Fruit fly (Drosophila melanogaster) whole organism, pupa: Measurements from ENCODE around the gene Nrd1.
A peak's percentile ranks its signal among the peaks of the same experiment; 100 is the strongest.

Experiments used
- CG10348 ChIP-seq: fragments of 200-800 bp; sonication (Bioruptor generic); IDR thresholded peaks from 2 replicates; pipeline ENCODE4 v1.3.6; 2022; ENCODE audit warnings: missing biosample characterization, missing genetic modification characterization
- CG12605 ChIP-seq: fragments of 200-800 bp; sonication (Bioruptor generic); IDR thresholded peaks from 2 replicates; pipeline ENCODE4 v1.3.6; 2022; ENCODE audit warnings: missing biosample characterization, missing genetic modification characterization
- CG13204 ChIP-seq: fragments of 200-800 bp; sonication (Bioruptor generic); optimal IDR thresholded peaks from 2 replicates; lab custom pipeline; 2018; ENCODE audit warnings: missing biosample characterization, mild to moderate bottlenecking, missing genetic modification characterization, moderate library complexity
- CG14655 ChIP-seq: fragments of 200-800 bp; sonication (Bioruptor generic); optimal IDR thresholded peaks from 3 replicates; lab custom pipeline; 2017; ENCODE audit warnings: mild to moderate bottlenecking, missing biosample characterization, missing genetic modification reagents, missing genetic modification characterization
- CG17806 ChIP-seq: fragments of 200-800 bp; sonication (Bioruptor generic); optimal IDR thresholded peaks from 2 replicates; lab custom pipeline; 2018; ENCODE audit warnings: missing biosample characterization, mild to moderate bottlenecking, missing genetic modification characterization, moderate library complexity
- CG32121 ChIP-seq: fragments of 200-800 bp; sonication (Bioruptor generic); IDR thresholded peaks from 2 replicates; pipeline ENCODE4 v1.3.6; 2022; ENCODE audit warnings: missing biosample characterization, missing genetic modification characterization
- CG34367 ChIP-seq: fragments of 200-800 bp; sonication (Bioruptor generic); optimal IDR thresholded peaks from 2 replicates; lab custom pipeline; 2018; ENCODE audit warnings: missing biosample characterization, mild to moderate bottlenecking, missing genetic modification characterization
- CG4496 ChIP-seq: fragments of 200-800 bp; sonication (Bioruptor generic); IDR thresholded peaks from 3 replicates; pipeline ENCODE4 v1.3.6; 2022; ENCODE audit warnings: missing biosample characterization, missing genetic modification characterization
- CG8159 ChIP-seq: fragments of 200-800 bp; sonication (Bioruptor generic); optimal IDR thresholded peaks from 3 replicates; lab custom pipeline; 2018; ENCODE audit warnings: missing biosample characterization, mild to moderate bottlenecking, missing genetic modification characterization, moderate library complexity
- D1 ChIP-seq: fragments of 200-800 bp; sonication (Bioruptor generic); optimal IDR thresholded peaks from 2 replicates; lab custom pipeline; 2018; ENCODE audit warnings: missing biosample characterization, mild to moderate bottlenecking, missing genetic modification characterization, moderate library complexity
- EcR ChIP-seq: fragments of 200-800 bp; sonication (Bioruptor generic); optimal IDR thresholded peaks from 3 replicates; lab custom pipeline; 2019; ENCODE audit warnings: missing biosample characterization, missing genetic modification characterization, mild to moderate bottlenecking, moderate library complexity, missing genetic modification reagents
- Ets98B ChIP-seq: fragments of 200-800 bp; sonication (Bioruptor generic); IDR thresholded peaks from 2 replicates; pipeline ENCODE4 v1.3.6; 2022; ENCODE audit warnings: missing biosample characterization, missing genetic modification characterization
- Pif1A ChIP-seq: fragments of 200-800 bp; sonication (Bioruptor generic); optimal IDR thresholded peaks from 3 replicates; lab custom pipeline; 2016; ENCODE audit warnings: missing biosample characterization, missing genetic modification characterization
- Snoo ChIP-seq: fragments of 200-800 bp; sonication (Bioruptor generic); optimal IDR thresholded peaks from 3 replicates; lab custom pipeline; 2017; ENCODE audit warnings: missing biosample characterization, mild to moderate bottlenecking, missing genetic modification characterization, inconsistent platforms
- fd96Ca ChIP-seq: fragments of 200-800 bp; sonication (Bioruptor generic); IDR thresholded peaks from 3 replicates; pipeline ENCODE4 v1.3.6; 2022; ENCODE audit warnings: missing biosample characterization, missing genetic modification characterization
- gl ChIP-seq: fragments of 200-800 bp; sonication (Bioruptor generic); optimal IDR thresholded peaks from 2 replicates; lab custom pipeline; 2018; ENCODE audit warnings: missing biosample characterization, mild to moderate bottlenecking, missing genetic modification characterization
- rn ChIP-seq: fragments of 200-800 bp; sonication (Bioruptor generic); IDR thresholded peaks from 2 replicates; pipeline ENCODE4 v1.3.6; 2022; ENCODE audit warnings: missing biosample characterization, missing genetic modification characterization

Gene Nrd1

DNA sequence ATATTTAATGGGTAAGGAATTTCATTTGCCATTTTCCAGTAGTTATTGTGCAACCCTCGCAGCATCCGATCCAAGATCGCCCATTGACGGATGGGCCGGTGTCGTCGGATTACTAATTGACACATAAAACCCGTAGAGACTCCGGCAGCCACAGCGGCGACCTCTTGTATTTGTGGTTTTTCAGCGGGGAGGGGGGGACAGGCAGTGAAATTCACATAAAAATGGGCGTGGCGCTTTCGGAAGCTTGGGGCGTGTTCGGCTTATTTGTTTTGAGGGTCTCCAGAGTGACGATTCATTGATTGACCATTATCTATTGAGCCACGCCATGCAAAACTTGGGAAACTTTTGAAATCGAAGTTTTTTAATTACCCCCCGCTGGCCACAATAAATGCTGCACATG lies 19.4 kb downstream of the Nrd1 start:
- TF ChIP-seq Pif1A (GFP tag; lab: Kevin White, UChicago) (no peak), Snoo (no peak), CG4496 (GFP tag; lab: Robert Waterston, UW) (no peak), Ets98B (GFP tag; lab: Robert Waterston, UW) (no peak), CG17806 (tag; lab: Kevin White, UChicago) (no peak), CG14655 (GFP tag; lab: Kevin White, UChicago) (no peak), gl (tag; lab: Kevin White, UChicago) (no peak), EcR (GFP tag; lab: Kevin White, UChicago) (no peak), rn (GFP tag; lab: Robert Waterston, UW) (no peak), fd96Ca (GFP tag; lab: Robert Waterston, UW) (no peak)

DNA sequence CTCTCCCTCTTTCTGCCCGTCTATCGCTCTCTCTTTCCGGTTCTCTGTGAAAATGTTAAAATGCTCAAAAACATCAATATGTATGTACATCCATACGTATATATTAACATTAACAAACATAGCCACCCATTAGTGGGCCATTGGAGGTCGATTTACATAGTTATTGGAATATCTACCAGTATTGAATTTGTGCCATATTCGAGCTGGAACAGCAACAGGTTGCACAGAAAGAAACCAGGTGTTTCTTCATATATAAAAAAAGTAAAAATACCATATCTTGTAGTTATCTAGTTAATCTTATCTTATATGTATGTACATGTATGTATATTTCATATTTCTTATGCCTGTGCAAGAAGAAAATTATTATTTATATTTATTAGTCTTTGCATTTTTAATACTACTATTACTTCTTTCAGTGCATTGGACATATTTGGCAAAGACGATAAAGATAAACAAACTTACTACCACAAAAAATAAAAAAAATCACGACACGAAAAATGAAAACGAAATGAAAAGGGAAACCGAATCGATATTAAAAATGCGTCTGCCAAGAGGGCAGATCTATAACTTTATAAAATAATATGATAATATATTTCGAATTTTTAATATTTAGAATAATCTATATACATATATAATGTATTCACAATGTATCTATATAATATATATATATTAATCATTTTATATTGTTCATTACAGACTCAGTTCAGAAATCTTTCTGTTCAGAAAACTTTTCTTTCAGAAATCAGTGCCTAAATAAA lies 20.0 kb downstream of the Nrd1 start:
- TF ChIP-seq CG17806 (tag; lab: Kevin White, UChicago) = no peak
- TF ChIP-seq EcR (GFP tag; lab: Kevin White, UChicago) = no peak
- TF ChIP-seq CG14655 (GFP tag; lab: Kevin White, UChicago) = no peak

DNA sequence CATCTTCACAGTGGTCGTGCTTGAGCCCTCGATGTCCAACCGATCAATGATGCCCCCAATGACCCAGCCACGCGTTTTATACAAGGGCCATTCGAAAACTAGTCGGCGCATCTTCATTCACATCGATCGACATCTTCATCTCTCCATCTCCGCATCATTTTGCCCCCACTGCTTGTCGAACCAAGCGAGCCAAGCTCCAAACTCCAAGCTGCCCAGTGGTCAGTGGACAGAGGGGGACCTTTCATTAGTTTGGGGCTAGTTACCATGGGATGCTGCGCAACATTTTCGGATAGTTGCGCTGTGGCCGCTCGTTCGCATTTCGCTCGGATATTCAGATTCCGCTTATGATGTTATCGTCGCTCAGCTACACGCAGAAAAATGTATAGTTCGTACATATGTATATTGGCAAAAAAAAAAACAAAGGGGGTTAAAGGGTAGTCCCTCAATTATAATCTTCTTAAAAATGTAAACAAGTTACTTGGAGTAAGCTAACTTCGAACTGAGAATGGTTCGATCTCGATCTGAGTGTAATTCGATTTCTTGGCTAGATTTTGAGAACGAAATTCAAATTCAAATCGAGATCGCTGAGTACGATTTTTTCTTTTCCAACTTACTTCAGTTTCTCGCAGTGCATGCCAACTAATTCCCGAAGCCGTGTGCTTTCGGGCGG lies 22.5 kb downstream of the Nrd1 start, which contains the start of gene CG15740:
CG15740 (minus strand) TSS at position 51 of the 670 bp plus-strand sequence.
- TF ChIP-seq CG10348 (GFP tag; lab: Robert Waterston, UW) (no peak), CG32121 (GFP tag; lab: Robert Waterston, UW) (peak; percentile 31; the same call in 1 of the 2 replicates), CG4496 (GFP tag; lab: Robert Waterston, UW) (0 out of 3 replicates have a peak, but pooled peaks have one; percentile 24), CG34367 (tag; lab: Kevin White, UChicago) (no peak)

DNA sequence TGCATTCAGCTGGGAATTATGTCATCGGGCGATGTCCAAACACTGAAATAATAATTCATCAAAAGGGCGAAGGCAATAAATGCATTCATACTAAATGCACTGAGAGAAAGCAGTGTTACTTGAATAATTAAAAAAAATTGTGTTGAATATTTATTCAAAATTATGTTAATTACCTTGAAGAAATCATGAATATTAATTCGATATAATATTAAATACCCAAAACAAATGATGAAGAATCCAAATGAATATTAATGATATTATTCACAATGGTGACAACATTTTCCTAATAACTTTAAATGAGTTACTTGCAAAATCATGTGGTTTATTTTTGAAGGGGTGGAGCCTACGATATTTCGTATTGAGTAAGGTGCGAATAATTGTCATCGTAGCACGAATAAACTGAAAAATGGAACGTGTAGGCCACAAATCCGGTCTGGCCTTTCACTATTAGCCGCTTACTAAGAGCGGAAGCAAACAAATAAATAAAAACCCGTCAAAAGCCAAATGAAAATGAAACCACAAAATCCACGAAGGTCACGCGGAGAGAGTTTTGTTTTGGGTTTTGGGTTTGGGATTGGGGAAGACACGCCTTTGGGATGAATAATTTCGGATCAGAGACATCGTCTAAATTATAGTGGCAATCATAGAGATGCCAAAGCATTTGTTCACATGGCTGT lies 26.9 kb downstream of the Nrd1 start:
- TF ChIP-seq D1 (tag; lab: Kevin White, UChicago) (no peak), CG32121 (GFP tag; lab: Robert Waterston, UW) (no peak), CG34367 (tag; lab: Kevin White, UChicago) (no peak), CG8159 (tag; lab: Kevin White, UChicago) (peak; percentile 45), CG17806 (tag; lab: Kevin White, UChicago) (no peak)

DNA sequence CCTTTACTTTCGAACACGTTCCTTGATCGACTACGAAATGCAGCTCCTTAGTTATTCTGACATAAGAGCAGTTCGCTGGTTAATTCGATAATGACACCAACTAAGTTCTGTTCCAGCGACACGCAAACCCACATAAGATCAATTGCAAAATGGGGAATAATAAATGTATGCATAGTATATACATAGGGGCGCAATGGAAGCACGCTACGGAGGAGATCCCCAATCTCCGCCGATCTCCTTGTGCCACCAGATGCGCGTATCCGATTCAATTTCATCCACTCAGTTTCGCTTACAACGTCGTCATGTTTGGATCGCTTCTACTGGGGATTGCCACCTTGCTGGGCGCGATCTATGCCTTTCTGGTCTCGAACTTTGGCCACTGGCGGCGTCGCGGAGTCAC lies 29.4 kb downstream of the Nrd1 start, which contains the start of gene Cyp28c1:
Cyp28c1 (plus strand) TSS at position 301 of the 400 bp plus-strand sequence.
- TF ChIP-seq CG12605 (GFP tag; lab: Robert Waterston, UW) = no peak
- TF ChIP-seq CG34367 (tag; lab: Kevin White, UChicago) = no peak
- TF ChIP-seq EcR (GFP tag; lab: Kevin White, UChicago) = no peak
- TF ChIP-seq Pif1A (GFP tag; lab: Kevin White, UChicago) = no peak

DNA sequence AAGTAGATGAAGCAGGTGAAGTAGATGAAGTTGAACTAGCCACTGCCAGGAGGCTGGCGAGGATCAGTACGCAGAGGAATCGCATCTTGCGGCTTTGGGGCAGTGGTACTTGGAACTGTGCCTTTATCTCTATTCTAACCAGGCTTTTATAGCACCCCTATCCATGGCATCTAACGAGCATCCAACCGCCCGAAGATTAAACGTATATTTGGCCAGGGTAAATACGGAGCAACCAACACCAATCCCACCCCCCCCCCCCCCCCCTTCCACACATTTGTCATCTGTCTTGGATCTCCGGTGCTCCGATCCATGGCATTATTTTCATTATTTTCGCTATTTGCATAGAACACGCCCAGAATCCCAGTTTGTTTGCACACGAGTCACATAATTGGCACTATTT lies 30.8 kb downstream of the Nrd1 start, which contains the start of gene CG15741:
CG15741 (minus strand) TSS at position 101 of the 400 bp plus-strand sequence.
- TF ChIP-seq gl (tag; lab: Kevin White, UChicago) (no peak), CG4496 (GFP tag; lab: Robert Waterston, UW) (no peak), CG14655 (GFP tag; lab: Kevin White, UChicago) (no peak), Ets98B (GFP tag; lab: Robert Waterston, UW) (no peak), CG8159 (tag; lab: Kevin White, UChicago) (no peak), CG13204 (no peak), Snoo (no peak), D1 (tag; lab: Kevin White, UChicago) (no peak)

DNA sequence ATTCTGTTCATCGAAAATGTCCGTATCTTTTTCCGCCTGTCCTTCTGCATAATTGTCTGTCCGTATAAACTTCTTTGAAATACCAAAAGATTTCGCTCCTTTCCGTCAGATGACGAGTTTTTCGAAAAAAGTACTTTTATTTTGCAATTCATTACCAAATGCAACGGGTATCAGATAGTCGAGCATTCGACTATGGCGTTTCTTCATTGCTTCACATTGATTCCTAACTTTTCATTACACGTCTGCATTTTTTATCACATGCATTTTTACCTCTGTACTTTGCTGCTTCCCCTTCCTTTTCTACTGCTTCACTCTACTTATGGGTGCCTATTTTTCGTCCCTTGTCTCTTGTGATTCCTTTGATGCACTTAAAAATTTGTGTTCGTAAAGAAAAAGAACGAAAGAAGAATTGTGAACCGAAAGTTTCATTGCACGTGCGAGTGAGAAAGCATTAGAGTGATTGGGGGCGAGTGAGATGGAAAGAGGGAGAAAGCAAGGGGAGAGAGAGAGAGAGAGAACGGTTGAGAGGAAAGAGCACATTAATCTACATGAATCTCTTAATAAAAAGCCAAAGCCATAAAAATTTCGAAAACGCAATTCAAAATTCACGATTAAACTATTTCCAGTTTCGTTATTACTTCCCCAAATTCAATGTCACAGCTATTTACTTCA lies 40.2 kb downstream of the Nrd1 start:
- no peak for TF ChIP-seq CG34367 (tag; lab: Kevin White, UChicago)
- TF ChIP-seq rn (GFP tag; lab: Robert Waterston, UW) = no peak
- TF ChIP-seq CG4496 (GFP tag; lab: Robert Waterston, UW) = no peak
- TF ChIP-seq EcR (GFP tag; lab: Kevin White, UChicago) = no peak
- TF ChIP-seq, all 21 proteins: peak for 0
